Worm (Caenorhabditis elegans) whole organism, late embryonic: ENCODE data around the gene Y57G7A.11.
A peak's percentile ranks its signal among the peaks of the same experiment; 100 is the strongest.

Experiments used
- C38D4.7 ChIP-seq: fragments of 200-800 bp; sonication (Bioruptor generic); optimal IDR thresholded peaks from 2 replicates; lab custom pipeline; 2018; ENCODE audit warnings: mild to moderate bottlenecking, missing genetic modification characterization, moderate library complexity, missing compliant biosample characterization
- K02D7.2 ChIP-seq: sonication (generic microtip); optimal IDR thresholded peaks from 2 replicates; lab custom pipeline; 2017; ENCODE audit warnings: mild to moderate bottlenecking, missing genetic modification characterization, missing compliant biosample characterization
- ama-1 ChIP-seq: fragments of 150-350 bp; optimal IDR thresholded peaks from 2 replicates; lab custom pipeline; 2014
- ceh-22 ChIP-seq: sonication (generic microtip); optimal IDR thresholded peaks from 2 replicates; lab custom pipeline; 2017; ENCODE audit warnings: missing biosample characterization, missing genetic modification characterization
- ceh-45 ChIP-seq: fragments of 200-800 bp; sonication (Bioruptor generic); IDR thresholded peaks from 2 replicates; pipeline ENCODE4 v1.3.6; 2022; ENCODE audit warnings: missing genetic modification reagents, missing genetic modification characterization, missing compliant biosample characterization
- ceh-9 ChIP-seq: sonication (generic microtip); optimal IDR thresholded peaks from 2 replicates; lab custom pipeline; 2016; ENCODE audit warnings: mild to moderate bottlenecking, missing genetic modification characterization, inconsistent platforms, missing compliant biosample characterization
- elt-2 ChIP-seq: sonication (generic microtip); optimal IDR thresholded peaks from 2 replicates; lab custom pipeline; 2016; ENCODE audit warnings: missing genetic modification reagents, missing genetic modification characterization, missing compliant biosample characterization
- fkh-10 ChIP-seq: fragments of 150-350 bp; optimal IDR thresholded peaks from 2 replicates; lab custom pipeline; 2014; ENCODE audit warnings: missing biosample characterization, missing genetic modification reagents, missing genetic modification characterization
- hlh-6 ChIP-seq: sonication (generic microtip); optimal IDR thresholded peaks from 2 replicates; lab custom pipeline; 2016; ENCODE audit warnings: missing genotype, missing genetic modification characterization, missing compliant biosample characterization
- hlh-8 ChIP-seq: sonication (generic microtip); optimal IDR thresholded peaks from 2 replicates; lab custom pipeline; 2016; ENCODE audit warnings: missing genotype, missing genetic modification characterization, missing compliant biosample characterization
- pha-2 ChIP-seq: sonication (generic microtip); optimal IDR thresholded peaks from 2 replicates; lab custom pipeline; 2017; ENCODE audit warnings: mild to moderate bottlenecking, missing genetic modification characterization, missing compliant biosample characterization
- ref-2 ChIP-seq: sonication (generic microtip); optimal IDR thresholded peaks from 2 replicates; lab custom pipeline; 2016; ENCODE audit warnings: missing genetic modification characterization, missing compliant biosample characterization
- rnt-1 ChIP-seq: sonication (generic microtip); optimal IDR thresholded peaks from 2 replicates; lab custom pipeline; 2016; ENCODE audit warnings: missing genetic modification characterization, missing compliant biosample characterization
- sox-4 ChIP-seq: sonication (generic microtip); optimal IDR thresholded peaks from 2 replicates; lab custom pipeline; 2017; ENCODE audit warnings: mild to moderate bottlenecking, missing genetic modification characterization, inconsistent platforms, missing compliant biosample characterization
- syd-9 ChIP-seq: sonication (generic microtip); optimal IDR thresholded peaks from 2 replicates; lab custom pipeline; 2016; ENCODE audit warnings: mild to moderate bottlenecking, missing genetic modification characterization, moderate library complexity, missing compliant biosample characterization
- tbx-2 ChIP-seq: sonication (generic microtip); optimal IDR thresholded peaks from 2 replicates; lab custom pipeline; 2016; ENCODE audit warnings: missing genetic modification characterization, missing compliant biosample characterization
- tbx-7 ChIP-seq: sonication (generic microtip); optimal IDR thresholded peaks from 2 replicates; lab custom pipeline; 2016; ENCODE audit warnings: missing genotype, missing genetic modification characterization, missing compliant biosample characterization
- ttx-3 ChIP-seq: sonication (generic microtip); optimal IDR thresholded peaks from 2 replicates; lab custom pipeline; 2016; ENCODE audit warnings: missing genetic modification reagents, missing genetic modification characterization, missing compliant biosample characterization
- unc-42 ChIP-seq: sonication (generic microtip); optimal IDR thresholded peaks from 2 replicates; lab custom pipeline; 2016; ENCODE audit warnings: missing genotype, missing genetic modification characterization, missing compliant biosample characterization
- unc-86 ChIP-seq: sonication (generic microtip); optimal IDR thresholded peaks from 2 replicates; lab custom pipeline; 2016; ENCODE audit warnings: missing genetic modification characterization, missing compliant biosample characterization

The Y57G7A.11 gene

DNA sequence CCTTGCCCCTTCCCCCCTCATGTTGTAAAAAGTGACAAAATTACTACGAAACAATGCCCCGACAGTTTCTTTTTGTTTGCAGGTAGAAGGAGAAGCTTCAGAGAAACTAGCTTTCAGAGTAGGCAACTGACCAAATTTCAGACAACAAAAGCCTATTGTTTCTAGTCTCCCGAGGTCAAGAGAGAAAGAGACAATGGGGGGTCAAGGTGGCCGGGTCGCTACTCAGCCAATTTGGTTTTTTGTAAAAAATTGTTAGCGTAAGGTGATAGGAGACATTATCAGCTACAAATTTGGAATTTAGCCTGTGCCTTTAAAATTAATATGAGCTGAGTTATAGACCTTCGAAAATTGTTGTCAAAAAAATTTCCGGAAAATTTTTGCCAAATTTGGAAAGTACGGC lies 41.7 kb downstream of the Y57G7A.11 start:
- TF ChIP-seq ama-1 (lab: Kevin White, UChicago) (peak; percentile 22), pha-2 (tag; lab: Kevin White, UChicago) (no peak)

DNA sequence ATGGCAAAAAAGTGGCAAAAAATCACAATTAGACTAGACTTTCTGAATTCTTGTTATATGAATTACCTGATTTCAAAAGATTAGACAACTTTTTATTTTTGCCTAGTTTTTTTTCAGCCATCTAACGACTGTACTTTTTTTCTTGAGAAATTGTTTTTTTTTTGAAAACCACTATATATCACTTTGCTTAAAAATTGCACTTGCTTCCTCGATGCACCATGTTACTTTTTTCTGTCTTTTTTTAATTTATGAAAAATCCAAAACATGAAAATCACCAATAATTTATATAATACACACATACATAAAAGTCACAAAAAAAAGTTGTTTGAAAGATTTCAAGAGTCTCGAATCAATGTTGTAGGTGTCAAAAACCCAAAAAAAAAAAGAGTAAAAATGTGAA lies 43.7 kb downstream of the Y57G7A.11 start:
- TF ChIP-seq rnt-1 (no peak), ttx-3 (tag; lab: Kevin White, UChicago) (no peak), ceh-9 (tag; lab: Kevin White, UChicago) (no peak), C38D4.7 (no peak), unc-42 (no peak), tbx-2 (tag; lab: Kevin White, UChicago) (no peak), fkh-10 (GFP tag; lab: Kevin White, UChicago) (no peak), K02D7.2 (tag; lab: Kevin White, UChicago) (no peak), unc-86 (tag; lab: Kevin White, UChicago) (no peak), sox-4 (tag; lab: Kevin White, UChicago) (no peak), hlh-8 (tag; lab: Kevin White, UChicago) (no peak), ceh-45 (GFP tag; lab: Robert Waterston, UW) (no peak), ref-2 (tag; lab: Kevin White, UChicago) (no peak)
- TF ChIP-seq, all 69 proteins: peak for 0

ce11 chrII:1228943-1229342 lies 47.7 kb downstream of the Y57G7A.11 start:
- no peak for TF ChIP-seq syd-9 (tag; lab: Kevin White, UChicago)
- TF ChIP-seq tbx-7: no peak
- TF ChIP-seq ceh-22 (tag; lab: Kevin White, UChicago): no peak
- no peak for TF ChIP-seq elt-2 (tag; lab: Kevin White, UChicago)
- TF ChIP-seq hlh-6: peak; percentile 31
